Fruit fly (Drosophila melanogaster): ENCODE data around the gene Rheb.

DNA sequence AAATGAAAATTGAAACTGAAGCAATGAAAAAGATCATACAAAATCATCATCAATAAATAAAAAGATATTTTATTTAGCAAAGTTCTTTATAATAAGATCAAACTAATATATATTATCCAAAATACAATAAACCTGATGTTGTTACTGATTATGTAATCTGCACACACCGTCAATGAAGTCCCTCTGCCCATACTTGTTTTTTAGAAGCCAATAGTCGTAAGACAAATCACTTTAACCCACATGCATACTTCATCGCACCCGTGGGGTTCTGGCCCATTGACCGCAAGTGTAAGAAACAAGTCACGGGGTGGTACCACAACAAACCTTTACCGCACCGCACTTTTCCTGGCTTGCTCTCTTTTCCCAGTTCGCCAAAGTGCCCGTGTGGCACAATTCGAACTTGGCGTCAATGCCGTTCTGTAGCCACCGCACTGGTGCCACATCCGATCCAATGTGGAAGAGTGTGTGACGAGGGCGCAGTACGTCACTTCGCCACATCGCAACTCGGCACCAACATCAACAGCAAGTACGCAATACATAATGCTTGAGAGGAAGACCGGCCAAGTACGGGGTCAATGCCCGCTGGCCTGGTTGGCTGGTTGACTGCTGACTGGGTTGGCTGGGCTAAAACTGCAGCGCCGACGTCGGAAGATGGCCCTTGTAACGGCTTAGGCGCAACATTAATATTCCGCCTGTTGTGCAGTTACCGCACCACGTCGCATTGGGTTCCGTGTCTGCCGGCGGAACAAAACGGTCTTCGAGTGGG lies 4.4 kb downstream of the Rheb start:
- TF ChIP-seq CG9948 (tag; optimal IDR thresholded peaks at IDR 0.05) (peak; percentile 12), Ets98B (GFP tag; IDR thresholded peaks at IDR 0.05) (no peak)

Measured in whole organism, pupa.